Worm (Caenorhabditis elegans) whole organism, midembryonic: Measurements from ENCODE around the gene sek-5.

Experiments
- T22C8.4 ChIP-seq: fragments of 200-800 bp; sonication (Bioruptor generic); IDR thresholded peaks from 2 replicates; pipeline ENCODE4 v1.3.6; 2022; ENCODE audit warnings: missing genetic modification characterization, missing compliant biosample characterization
- cog-1 ChIP-seq: sonication (generic microtip); optimal IDR thresholded peaks from 2 replicates; lab custom pipeline; 2016; ENCODE audit warnings: missing genetic modification characterization, missing compliant biosample characterization
- flt-1 ChIP-seq: fragments of 200-800 bp; sonication (Bioruptor generic); IDR thresholded peaks from 2 replicates; pipeline ENCODE4 v1.3.6; 2022; ENCODE audit warnings: missing genetic modification characterization, missing compliant biosample characterization
- klf-2 ChIP-seq: fragments of 200-800 bp; sonication (Bioruptor generic); conservative IDR thresholded peaks from 2 replicates; pipeline ENCODE4 v1.3.6; 2022; ENCODE audit warnings: missing genetic modification reagents, missing genetic modification characterization, missing compliant biosample characterization
- ref-1 ChIP-seq: fragments of 200-800 bp; sonication (Bioruptor generic); conservative IDR thresholded peaks from 2 replicates; pipeline ENCODE4 v1.3.6; 2022; ENCODE audit warnings: missing genetic modification reagents, missing genetic modification characterization, missing compliant biosample characterization
- tab-1 ChIP-seq: fragments of 200-800 bp; sonication (Bioruptor generic); IDR thresholded peaks from 2 replicates; pipeline ENCODE4 v1.3.6; 2022; ENCODE audit warnings: missing genetic modification characterization, missing compliant biosample characterization

DNA sequence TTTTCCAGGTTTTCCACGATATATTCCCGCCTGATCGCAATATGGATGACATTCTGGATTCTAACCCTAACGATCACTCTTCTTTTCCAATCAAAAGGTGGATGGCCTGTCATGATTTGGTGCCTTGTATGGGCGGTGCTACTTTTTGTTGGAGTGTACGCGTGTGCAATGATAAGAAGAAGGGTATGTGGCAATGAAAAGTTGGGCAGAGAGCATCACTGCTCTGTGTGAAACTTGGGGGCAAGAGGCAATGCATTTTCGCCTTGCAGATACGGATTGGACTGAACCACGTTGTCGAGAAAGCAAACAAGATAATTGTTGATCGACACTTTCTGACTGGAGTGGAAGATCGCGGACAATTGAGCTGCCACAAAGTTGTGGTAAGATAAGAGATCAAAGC is 31.1 kb upstream of the sek-5 start:
- TF ChIP-seq flt-1 (no peak), T22C8.4 (GFP tag; lab: Robert Waterston, UW) (no peak), cog-1 (tag; lab: Kevin White, UChicago) (no peak), tab-1 (GFP tag; lab: Robert Waterston, UW) (no peak), ref-1 (GFP tag; lab: Robert Waterston, UW) (no peak), klf-2 (GFP tag; lab: Robert Waterston, UW) (no peak)
